Fruit fly (Drosophila melanogaster): ENCODE results near the gene moon.

The moon gene

DNA sequence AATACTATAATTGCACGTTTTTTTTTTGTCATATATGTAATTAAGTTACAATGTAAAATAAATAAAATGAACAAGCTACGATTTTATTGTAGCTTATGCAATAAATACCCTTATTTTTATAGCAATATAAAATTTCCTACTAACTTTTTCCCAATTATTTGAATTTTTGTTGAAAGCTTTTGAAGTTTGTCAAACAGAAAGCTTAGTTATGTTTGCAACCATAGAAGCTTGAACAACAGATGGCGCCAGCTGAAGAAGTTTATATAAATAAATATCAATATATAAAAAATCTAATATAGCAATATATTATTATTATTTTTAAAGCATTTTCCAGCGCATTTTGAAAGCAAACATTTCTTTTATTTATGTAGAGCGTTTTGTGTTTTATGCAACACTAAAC, 37.4 kb downstream of the moon start:
- TF ChIP-seq dac (GFP tag; optimal IDR thresholded peaks at IDR 0.05) (no peak), pdm3 (GFP tag; optimal IDR thresholded peaks at IDR 0.05) (no peak), CG6854 (GFP tag; optimal IDR thresholded peaks at IDR 0.05) (no peak), Ets96B (tag; optimal IDR thresholded peaks at IDR 0.05) (no peak), fd85E (GFP tag; optimal IDR thresholded peaks at IDR 0.05) (no peak), topi (GFP tag; optimal IDR thresholded peaks at IDR 0.05) (no peak), Hr39 (GFP tag; optimal IDR thresholded peaks at IDR 0.05) (no peak)

DNA sequence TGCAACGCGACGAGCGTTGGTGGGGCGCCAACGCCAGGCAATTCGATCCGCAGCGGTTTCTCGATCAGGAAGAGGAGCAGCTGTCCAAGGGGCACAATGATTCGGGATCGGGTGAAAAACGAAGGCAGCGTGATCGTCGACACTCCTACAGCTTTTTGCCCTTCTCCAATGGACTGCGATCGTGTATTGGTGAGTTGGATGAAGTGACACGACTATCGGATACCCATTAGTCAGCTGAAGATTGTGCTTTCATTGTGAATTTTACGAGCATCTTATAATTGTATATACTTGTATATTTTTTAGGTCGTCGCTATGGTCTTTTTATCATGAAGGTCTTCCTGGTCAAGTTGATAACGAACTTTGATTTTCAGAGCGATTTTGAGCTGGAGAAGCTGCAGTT, 37.9 kb downstream of the moon start:
- TF ChIP-seq dac (GFP tag; optimal IDR thresholded peaks at IDR 0.05): no peak
- no peak for TF ChIP-seq net (GFP tag; optimal IDR thresholded peaks at IDR 0.05)
- no peak for TF ChIP-seq CG6276 (GFP tag; optimal IDR thresholded peaks at IDR 0.05)
- TF ChIP-seq svp (GFP tag): peak; percentile 60

DNA sequence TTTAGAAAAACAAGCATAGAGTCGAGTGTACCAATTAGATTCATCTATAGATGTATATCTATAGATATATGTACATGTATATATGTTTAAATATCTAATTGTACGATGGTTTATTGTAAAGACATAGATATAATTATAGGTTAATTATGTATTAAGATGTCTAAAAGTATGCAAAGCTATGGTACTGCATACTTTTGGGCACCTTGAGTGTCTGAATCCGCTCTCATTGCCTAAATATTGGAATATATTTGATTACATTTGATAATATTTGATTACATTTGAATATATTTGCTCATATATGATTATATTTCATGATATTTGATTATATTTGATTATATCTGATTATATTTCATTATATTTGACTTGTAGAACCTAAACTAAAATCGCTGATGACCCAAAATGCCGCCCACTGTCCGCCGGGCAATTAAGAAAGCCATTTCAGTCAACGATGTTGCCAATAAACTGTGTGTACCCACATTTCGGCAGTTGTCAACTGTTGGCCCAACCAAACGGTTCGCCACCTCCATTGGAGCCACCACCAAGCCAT, 40.4 kb downstream of the moon start, which contains the start of gene Cyp318a1:
TSS of gene Cyp318a1 (plus strand) at position 497 of the 547 bp plus-strand sequence.
- TF ChIP-seq CG32006 (GFP tag; optimal IDR thresholded peaks at IDR 0.05) (no peak), CG9139 (GFP tag; optimal IDR thresholded peaks at IDR 0.05) (no peak), Smox (GFP tag; optimal IDR thresholded peaks at IDR 0.05) (no peak), CG3032 (tag; optimal IDR thresholded peaks at IDR 0.05) (no peak), Sox102F (GFP tag; optimal IDR thresholded peaks at IDR 0.05) (no peak), Ets21C (GFP tag; optimal IDR thresholded peaks at IDR 0.05) (no peak), esn (GFP tag; optimal IDR thresholded peaks at IDR 0.05) (no peak), Hr38 (GFP tag; optimal IDR thresholded peaks at IDR 0.05) (no peak), topi (GFP tag; optimal IDR thresholded peaks at IDR 0.05) (no peak), CG6163 (GFP tag; IDR thresholded peaks at IDR 0.05) (no peak)

DNA sequence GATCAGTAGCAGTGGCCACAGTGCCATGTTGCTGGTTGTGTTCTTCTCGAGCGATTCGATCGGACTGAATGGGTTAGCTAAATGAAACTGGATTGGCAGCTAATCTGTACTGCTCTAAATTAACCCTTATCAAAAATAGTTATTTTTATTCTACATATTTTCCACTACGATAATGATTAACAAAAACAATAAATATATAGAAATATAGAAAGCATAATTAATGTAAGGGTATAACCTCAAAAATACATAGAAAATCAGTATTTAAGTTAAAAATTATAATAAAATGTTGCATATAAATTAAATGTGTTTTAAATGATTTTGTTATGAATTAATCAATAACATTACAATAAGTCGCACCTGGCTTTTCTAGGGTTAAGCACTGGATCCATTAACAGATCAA, 41.2 kb downstream of the moon start, which contains the start of gene Cyp311a1:
TSS of gene Cyp311a1 (minus strand) at position 66 of the 400 bp plus-strand sequence.
- TF ChIP-seq CG11762 (GFP tag; optimal IDR thresholded peaks at IDR 0.05; ENCODE audit: insufficient read depth): no peak
- no peak for TF ChIP-seq Met (GFP tag; optimal IDR thresholded peaks at IDR 0.05)
- TF ChIP-seq Eip78C (GFP tag): peak; percentile 43
- TF ChIP-seq Eip75B (GFP tag; optimal IDR thresholded peaks at IDR 0.05): no peak
- no peak for TF ChIP-seq Blimp-1 (GFP tag; optimal IDR thresholded peaks at IDR 0.05)
- peak; percentile 39; the same call in 1 of the 3 replicates for TF ChIP-seq CG8119 (GFP tag; IDR thresholded peaks at IDR 0.05)
- TF ChIP-seq CG15336 (GFP tag; IDR thresholded peaks at IDR 0.05): peak; percentile 52; the same call in 1 of the 2 replicates
- TF ChIP-seq eg (GFP tag; IDR thresholded peaks at IDR 0.05): 0 out of 3 replicates have a peak, but pooled peaks have one; percentile 7

DNA sequence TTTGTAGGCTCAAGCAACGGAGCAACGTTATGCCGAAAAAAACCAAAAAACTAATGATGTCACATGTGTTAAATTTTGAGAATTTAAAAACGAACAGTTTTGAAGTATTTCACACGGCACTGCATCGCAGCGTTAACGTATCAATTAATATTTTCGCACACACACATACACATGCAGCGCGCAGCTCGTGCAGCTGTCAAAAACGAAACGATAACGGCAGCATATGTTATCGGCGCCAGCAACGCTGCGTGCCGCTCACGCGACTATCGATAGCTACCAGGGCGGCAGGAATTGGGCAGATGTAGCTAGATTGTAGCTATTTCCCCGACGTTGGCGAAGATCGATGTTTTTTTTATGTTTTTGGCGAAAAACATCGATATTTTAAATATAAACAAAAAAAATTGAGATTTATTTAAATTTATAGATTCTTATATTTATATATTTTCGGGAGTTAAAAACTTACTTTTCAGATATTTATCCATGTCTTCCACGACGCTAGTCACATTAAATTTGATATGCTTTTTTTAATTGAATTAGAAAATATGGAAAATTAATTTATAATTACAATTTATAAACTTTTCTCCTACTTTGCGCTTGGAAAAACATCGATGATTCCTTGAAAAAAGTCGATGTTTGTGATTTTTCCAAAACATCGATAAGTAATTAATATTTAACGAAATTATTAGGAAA, 43.6 kb downstream of the moon start, which contains the start of gene Usp7:
TSS of gene Usp7 (minus strand) at position 208 of the 690 bp plus-strand sequence.
- TF ChIP-seq lz (GFP tag; optimal IDR thresholded peaks at IDR 0.05): no peak
- TF ChIP-seq CG10631 (GFP tag; optimal IDR thresholded peaks at IDR 0.05): no peak
- no peak for TF ChIP-seq Sox14 (GFP tag; optimal IDR thresholded peaks at IDR 0.05)
- no peak for TF ChIP-seq fkh (GFP tag; optimal IDR thresholded peaks at IDR 0.05)
- no peak for TF ChIP-seq Hr4 (GFP tag; optimal IDR thresholded peaks at IDR 0.05)
- no peak for TF ChIP-seq Smox (GFP tag; optimal IDR thresholded peaks at IDR 0.05)
- TF ChIP-seq CG34406 (GFP tag; optimal IDR thresholded peaks at IDR 0.05): no peak
- no peak for TF ChIP-seq CG3919 (GFP tag; optimal IDR thresholded peaks at IDR 0.05)
- no peak for TF ChIP-seq vri (GFP tag; optimal IDR thresholded peaks at IDR 0.05)
- peak; percentile 67 for TF ChIP-seq Eip78C (GFP tag)
- TF ChIP-seq CG9139 (GFP tag; optimal IDR thresholded peaks at IDR 0.05): no peak
- TF ChIP-seq Ets96B (tag; optimal IDR thresholded peaks at IDR 0.05): no peak
- no peak for TF ChIP-seq Hr38 (GFP tag; optimal IDR thresholded peaks at IDR 0.05)
- TF ChIP-seq CG3032 (tag; optimal IDR thresholded peaks at IDR 0.05): peak; percentile 25
- TF ChIP-seq CG10669 (GFP tag; optimal IDR thresholded peaks at IDR 0.05): no peak
- no peak for TF ChIP-seq dac (GFP tag; optimal IDR thresholded peaks at IDR 0.05)
- no peak for TF ChIP-seq Lpt (GFP tag; optimal IDR thresholded peaks at IDR 0.05)
- no peak for TF ChIP-seq net (GFP tag; optimal IDR thresholded peaks at IDR 0.05)
- 0 out of 2 replicates have a peak, but pooled peaks have one; percentile 33 for TF ChIP-seq CG15336 (GFP tag; IDR thresholded peaks at IDR 0.05)
- TF ChIP-seq CG8119 (GFP tag; IDR thresholded peaks at IDR 0.05): no peak
- peak; percentile 97 for TF ChIP-seq achi (GFP tag; optimal IDR thresholded peaks at IDR 0.05)
- TF ChIP-seq Sox102F (GFP tag; optimal IDR thresholded peaks at IDR 0.05): no peak
- no peak for TF ChIP-seq Gug (GFP tag; IDR thresholded peaks at IDR 0.05)
- TF ChIP-seq Ets21C (GFP tag; optimal IDR thresholded peaks at IDR 0.05): no peak
- TF ChIP-seq cyc (GFP tag; optimal IDR thresholded peaks at IDR 0.05): no peak
- TF ChIP-seq Sox15 (GFP tag; optimal IDR thresholded peaks at IDR 0.05): no peak
- TF ChIP-seq CG6854 (GFP tag; optimal IDR thresholded peaks at IDR 0.05): no peak
- TF ChIP-seq Eip75B (GFP tag; optimal IDR thresholded peaks at IDR 0.05): no peak
- no peak for TF ChIP-seq Hr39 (GFP tag; optimal IDR thresholded peaks at IDR 0.05)
